Fruit fly (Drosophila melanogaster) whole organism, embryonic: Measurements from ENCODE around the gene DEF8.

Source experiments
- Dad ChIP-seq: fragments of 200-800 bp; sonication (Bioruptor generic); optimal IDR thresholded peaks from 3 replicates; lab custom pipeline; 2016; ENCODE audit warnings: missing biosample characterization, missing genetic modification characterization
- Dip2 ChIP-seq: fragments of 200-800 bp; sonication (Bioruptor generic); IDR thresholded peaks from 2 replicates; pipeline ENCODE4 v1.3.6; 2022; ENCODE audit warnings: missing biosample characterization, missing genetic modification characterization
- dysf ChIP-seq: fragments of 200-800 bp; sonication (Bioruptor generic); IDR thresholded peaks from 3 replicates; pipeline ENCODE4 v1.3.6; 2022; ENCODE audit warnings: missing biosample characterization, missing genetic modification characterization
- jigr1 ChIP-seq: fragments of 200-800 bp; sonication (Bioruptor generic); IDR thresholded peaks from 3 replicates; pipeline ENCODE4 v1.3.6; 2022; ENCODE audit warnings: missing biosample characterization, missing genetic modification characterization

DNA sequence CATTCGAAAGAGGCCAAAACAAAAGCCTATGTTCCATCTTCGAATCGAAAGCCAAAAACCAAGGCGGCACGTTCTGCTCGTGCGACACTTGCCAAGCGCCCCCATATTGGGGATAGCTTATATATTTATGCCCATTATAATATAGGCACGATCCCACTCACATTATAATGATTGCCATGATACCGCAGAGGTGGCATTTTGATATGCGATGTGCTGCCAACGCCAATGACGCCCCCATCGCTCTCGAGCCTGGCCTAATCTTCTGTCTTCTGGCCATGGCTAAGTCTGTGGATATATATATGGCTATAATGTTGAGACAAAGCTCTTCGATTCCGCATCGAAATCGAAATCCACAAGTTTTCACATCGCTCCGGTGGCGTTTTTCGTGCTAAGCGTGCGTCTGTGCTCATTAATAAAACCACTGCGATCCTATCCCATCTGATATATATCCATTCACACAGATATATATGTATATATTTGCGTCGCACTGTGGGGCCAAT lies 39.0 kb upstream of the DEF8 start:
- TF ChIP-seq Dad (no peak), jigr1 (GFP tag; lab: Robert Waterston, UW) (no peak), Dip2 (GFP tag; lab: Robert Waterston, UW) (no peak), dysf (no peak)
